Worm (Caenorhabditis elegans) whole organism, L2 larva: ENCODE results near the gene hlb-1.
A peak's percentile ranks its signal among the peaks of the same experiment; 100 is the strongest.

Source experiments
- F13H6.1 ChIP-seq: sonication (generic microtip); optimal IDR thresholded peaks from 2 replicates; lab custom pipeline; 2016; ENCODE audit warnings: missing genetic modification characterization, missing compliant biosample characterization
- ZK546.5 ChIP-seq: sonication (generic microtip); optimal IDR thresholded peaks from 2 replicates; lab custom pipeline; 2017; ENCODE audit warnings: missing biosample characterization, missing genetic modification characterization
- aly-2 ChIP-seq: fragments of 150-350 bp; optimal IDR thresholded peaks from 2 replicates; lab custom pipeline; 2014; ENCODE audit warnings: missing biosample characterization, missing genetic modification characterization
- ama-1 ChIP-seq: fragments of 150-350 bp; optimal IDR thresholded peaks from 2 replicates; lab custom pipeline; 2018; ENCODE audit warnings: inconsistent platforms
- blmp-1 ChIP-seq: sonication (generic microtip); optimal IDR thresholded peaks from 2 replicates; lab custom pipeline; 2017; ENCODE audit warnings: missing genetic modification characterization, mild to moderate bottlenecking, missing compliant biosample characterization, antibody characterized with exemption, moderate library complexity; ENCODE audit not compliant: insufficient read depth
- ceh-16 ChIP-seq: fragments of 150-350 bp; optimal IDR thresholded peaks from 2 replicates; lab custom pipeline; 2014; ENCODE audit warnings: missing biosample characterization, missing genetic modification characterization
- crh-2 ChIP-seq: sonication (generic microtip); optimal IDR thresholded peaks from 2 replicates; lab custom pipeline; 2017; ENCODE audit warnings: missing biosample characterization, missing genetic modification characterization
- egl-27 ChIP-seq: sonication (generic microtip); optimal IDR thresholded peaks from 3 replicates; lab custom pipeline; 2017; ENCODE audit warnings: missing biosample characterization, missing genetic modification reagents, missing genetic modification characterization
- elt-1 ChIP-seq: fragments of 150-350 bp; optimal IDR thresholded peaks from 2 replicates; lab custom pipeline; 2014; ENCODE audit warnings: missing biosample characterization, missing genetic modification characterization
- elt-3 ChIP-seq: sonication (generic microtip); optimal IDR thresholded peaks from 2 replicates; lab custom pipeline; 2017; ENCODE audit warnings: missing biosample characterization, missing genetic modification characterization
- fos-1 ChIP-seq: fragments of 150-350 bp; optimal IDR thresholded peaks from 2 replicates; lab custom pipeline; 2014; ENCODE audit warnings: missing biosample characterization, missing genetic modification characterization
- lin-11 ChIP-seq: fragments of 150-350 bp; sonication (generic microtip); optimal IDR thresholded peaks from 2 replicates; lab custom pipeline; 2014; ENCODE audit warnings: missing biosample characterization, missing genetic modification characterization, inconsistent platforms, mixed read lengths
- lin-39 ChIP-seq: fragments of 150-350 bp; optimal IDR thresholded peaks from 2 replicates; lab custom pipeline; 2014; ENCODE audit warnings: missing biosample characterization, missing genetic modification reagents, missing genetic modification characterization
- lsy-2 ChIP-seq, 2 experiments: fragments of 150-350 bp in 1 of 2; sonication (generic microtip) in 1 of 2; optimal IDR thresholded peaks; 2 replicates each; lab custom pipeline; 2014 to 2017; ENCODE audit warnings: missing biosample characterization in 2 of 2, missing genetic modification characterization in 2 of 2
- mab-5 ChIP-seq: fragments of 150-350 bp; optimal IDR thresholded peaks from 2 replicates; lab custom pipeline; 2014; ENCODE audit warnings: missing biosample characterization, missing genetic modification characterization
- mdl-1 ChIP-seq, 2 experiments: fragments of 150-350 bp in 1 of 2; sonication (generic microtip) in 1 of 2; optimal IDR thresholded peaks; 2 replicates each; lab custom pipeline; 2017; ENCODE audit warnings: missing biosample characterization in 2 of 2, missing genetic modification characterization in 2 of 2
- nhr-10 ChIP-seq: sonication (generic microtip); optimal IDR thresholded peaks from 2 replicates; lab custom pipeline; 2017; ENCODE audit warnings: missing biosample characterization, missing genetic modification characterization
- nhr-11 ChIP-seq: fragments of 150-350 bp; optimal IDR thresholded peaks from 2 replicates; lab custom pipeline; 2014; ENCODE audit warnings: missing biosample characterization, missing genetic modification characterization
- nhr-129 ChIP-seq: fragments of 150-350 bp; optimal IDR thresholded peaks from 2 replicates; lab custom pipeline; 2014; ENCODE audit warnings: missing biosample characterization, missing genetic modification characterization
- nhr-21 ChIP-seq: fragments of 150-350 bp; optimal IDR thresholded peaks from 2 replicates; lab custom pipeline; 2014; ENCODE audit warnings: missing biosample characterization, missing genetic modification characterization
- nhr-237 ChIP-seq: fragments of 150-350 bp; optimal IDR thresholded peaks from 2 replicates; lab custom pipeline; 2014; ENCODE audit warnings: missing biosample characterization, missing genetic modification characterization
- nhr-25 ChIP-seq: fragments of 150-350 bp; sonication (generic microtip); optimal IDR thresholded peaks from 3 replicates; lab custom pipeline; 2014; ENCODE audit warnings: missing biosample characterization, missing genetic modification characterization
- nhr-6 ChIP-seq: fragments of 150-350 bp; optimal IDR thresholded peaks from 2 replicates; lab custom pipeline; 2014; ENCODE audit warnings: missing biosample characterization, missing genetic modification characterization
- nhr-77 ChIP-seq: fragments of 150-350 bp; optimal IDR thresholded peaks from 2 replicates; lab custom pipeline; 2014; ENCODE audit warnings: missing biosample characterization, missing genetic modification characterization
- peb-1 ChIP-seq: fragments of 150-350 bp; optimal IDR thresholded peaks from 2 replicates; lab custom pipeline; 2014; ENCODE audit warnings: missing biosample characterization, missing genetic modification characterization
- sem-4 ChIP-seq: fragments of 150-350 bp; optimal IDR thresholded peaks from 2 replicates; lab custom pipeline; 2014; ENCODE audit warnings: missing biosample characterization, missing genetic modification reagents, missing genetic modification characterization
- sma-9 ChIP-seq, 2 experiments: fragments of 150-350 bp in 1 of 2; sonication (generic microtip) in 1 of 2; optimal IDR thresholded peaks; 2 replicates each; lab custom pipeline; 2014 to 2016; ENCODE audit warnings: missing genetic modification characterization in 2 of 2, mild to moderate bottlenecking in 1 of 2, missing biosample characterization in 1 of 2, missing compliant biosample characterization in 1 of 2, missing genetic modification reagents in 1 of 2, moderate library complexity in 1 of 2
- snpc-4 ChIP-seq: fragments of 150-350 bp; optimal IDR thresholded peaks from 2 replicates; lab custom pipeline; 2014; ENCODE audit warnings: missing biosample characterization, missing genetic modification characterization
- unc-55 ChIP-seq: fragments of 150-350 bp; sonication (generic microtip); optimal IDR thresholded peaks from 3 replicates; lab custom pipeline; 2014; ENCODE audit warnings: missing biosample characterization, missing genetic modification reagents, missing genetic modification characterization
- zag-1 ChIP-seq: fragments of 150-350 bp; optimal IDR thresholded peaks from 2 replicates; lab custom pipeline; 2014; ENCODE audit warnings: missing biosample characterization, missing genetic modification characterization
- ztf-1 ChIP-seq: fragments of 200-800 bp; sonication (Bioruptor generic); conservative IDR thresholded peaks from 2 replicates; pipeline ENCODE4 v1.3.6; 2022; ENCODE audit warnings: missing genetic modification characterization, missing compliant biosample characterization
- ztf-11 ChIP-seq: sonication (generic microtip); optimal IDR thresholded peaks from 2 replicates; lab custom pipeline; 2017; ENCODE audit warnings: missing biosample characterization, missing genetic modification characterization
- ztf-4 ChIP-seq: fragments of 150-350 bp; optimal IDR thresholded peaks from 2 replicates; lab custom pipeline; 2014; ENCODE audit warnings: missing biosample characterization, missing genetic modification characterization

Gene hlb-1

ce11 chrX:13871110-13871509, 11.4 kb downstream of the hlb-1 start:
- TF ChIP-seq nhr-11 (no peak), fos-1 (tag; lab: Kevin White, UChicago) (no peak), sma-9 (GFP tag; optimal IDR thresholded peaks at IDR 0.05; lab: Kevin White, UChicago) (peak; percentile 51), sma-9 (tag; optimal IDR thresholded peaks at IDR 0.05; lab: Kevin White, UChicago) (no peak)
- TF ChIP-seq, all 48 proteins: peak for 1

ce11 chrX:13864191-13864590, 18.3 kb downstream of the hlb-1 start, which contains the start of gene M03B6.3:
Gene M03B6.3 (minus strand): TSS chrX:13864292.
- TF ChIP-seq blmp-1: peak; percentile 6
- TF ChIP-seq lin-11 (tag; lab: Kevin White, UChicago): no peak
- TF ChIP-seq, all 48 proteins: peak for 1

- TF ChIP-seq aly-2 (tag; lab: Kevin White, UChicago) (no peak), nhr-129 (tag; lab: Kevin White, UChicago) (peak; percentile 44), nhr-11 (no peak)
These were observed 23.8 kb downstream of the hlb-1 start, which contains the start of gene M03B6.4 for ce11 chrX:13858693-13859092. Gene M03B6.4 (plus strand): TSS chrX:13858841.

- no peak for TF ChIP-seq peb-1 (tag; lab: Kevin White, UChicago)
- TF ChIP-seq nhr-129 (tag; lab: Kevin White, UChicago): no peak
- no peak for TF ChIP-seq crh-2 (tag; lab: Kevin White, UChicago)
- TF ChIP-seq lin-39 (tag; lab: Kevin White, UChicago): no peak
- TF ChIP-seq nhr-77: no peak
- no peak for TF ChIP-seq aly-2 (tag; lab: Kevin White, UChicago)
- TF ChIP-seq sem-4 (tag; lab: Kevin White, UChicago): no peak
- no peak for TF ChIP-seq fos-1 (tag; lab: Kevin White, UChicago)
- TF ChIP-seq lsy-2 (tag; optimal IDR thresholded peaks at IDR 0.05; lab: Kevin White, UChicago): no peak
These were observed 26.6 kb downstream of the hlb-1 start for ce11 chrX:13855928-13856327.

ce11 chrX:13852606-13853005, 29.9 kb downstream of the hlb-1 start, which contains the start of gene mct-3:
Gene mct-3 (plus strand): TSS chrX:13852906.
- TF ChIP-seq ztf-11: no peak
- no peak for TF ChIP-seq fos-1 (tag; lab: Kevin White, UChicago)
- no peak for TF ChIP-seq peb-1 (tag; lab: Kevin White, UChicago)
- TF ChIP-seq egl-27 (tag; lab: Kevin White, UChicago): no peak
- TF ChIP-seq lin-39 (tag; lab: Kevin White, UChicago): no peak
- TF ChIP-seq nhr-237 (tag; lab: Kevin White, UChicago): no peak
- TF ChIP-seq F13H6.1 (tag; lab: Kevin White, UChicago): no peak
- no peak for TF ChIP-seq snpc-4
- TF ChIP-seq mab-5: no peak
- TF ChIP-seq ceh-16 (tag; lab: Kevin White, UChicago): no peak
- no peak for TF ChIP-seq ztf-4 (tag; lab: Kevin White, UChicago)
- no peak for TF ChIP-seq ZK546.5
- TF ChIP-seq nhr-25 (tag; lab: Kevin White, UChicago): no peak
- no peak for TF ChIP-seq ama-1
- TF ChIP-seq elt-1 (tag; lab: Kevin White, UChicago): no peak
- no peak for TF ChIP-seq nhr-6
- no peak for TF ChIP-seq zag-1 (tag; lab: Kevin White, UChicago)

ce11 chrX:13851590-13851989, 30.9 kb downstream of the hlb-1 start:
- peak; percentile 6 for TF ChIP-seq fos-1 (tag; lab: Kevin White, UChicago)
- no peak for TF ChIP-seq lin-11 (tag; lab: Kevin White, UChicago)

- no peak for TF ChIP-seq zag-1 (tag; lab: Kevin White, UChicago)
- no peak for TF ChIP-seq elt-1 (tag; lab: Kevin White, UChicago)
- TF ChIP-seq ama-1: no peak
- TF ChIP-seq unc-55 (GFP tag; lab: Kevin White, UChicago): no peak
- no peak for TF ChIP-seq peb-1 (tag; lab: Kevin White, UChicago)
- TF ChIP-seq mdl-1 (tag; optimal IDR thresholded peaks at IDR 0.05; lab: Kevin White, UChicago): no peak
- no peak for TF ChIP-seq mab-5
- no peak for TF ChIP-seq nhr-10
- TF ChIP-seq ztf-1: no peak
- TF ChIP-seq ztf-4 (tag; lab: Kevin White, UChicago): no peak
- TF ChIP-seq elt-3: no peak
- TF ChIP-seq F13H6.1 (tag; lab: Kevin White, UChicago): no peak
- TF ChIP-seq nhr-6: no peak
- no peak for TF ChIP-seq nhr-21 (tag; lab: Kevin White, UChicago)
- TF ChIP-seq sem-4 (tag; lab: Kevin White, UChicago): no peak
- TF ChIP-seq, all 48 proteins: peak for 0
These were observed 32.2 kb downstream of the hlb-1 start for ce11 chrX:13850359-13850758.
